Worm (Caenorhabditis elegans) whole organism, mixed stage, embryonic: ENCODE measurements around the gene C09E7.11.

Experiments
- bed-3 ChIP-seq: fragments of 200-800 bp; sonication (Bioruptor generic); optimal IDR thresholded peaks from 3 replicates; lab custom pipeline; 2018; ENCODE audit warnings: mild to moderate bottlenecking, missing genetic modification characterization, moderate library complexity, missing compliant biosample characterization
- blmp-1 ChIP-seq: fragments of 150-350 bp; optimal IDR thresholded peaks from 2 replicates; lab custom pipeline; 2014; ENCODE audit warnings: missing biosample characterization, missing genetic modification characterization
- ceh-39 ChIP-seq: fragments of 150-350 bp; optimal IDR thresholded peaks from 2 replicates; lab custom pipeline; 2014; ENCODE audit warnings: missing biosample characterization, missing genetic modification characterization
- ceh-43 ChIP-seq: fragments of 200-800 bp; sonication (Bioruptor generic); optimal IDR thresholded peaks from 2 replicates; lab custom pipeline; 2018; ENCODE audit warnings: mild to moderate bottlenecking, missing genetic modification characterization, moderate library complexity, missing compliant biosample characterization
- ceh-83 ChIP-seq: fragments of 200-800 bp; sonication (Bioruptor generic); optimal IDR thresholded peaks from 2 replicates; lab custom pipeline; 2018; ENCODE audit warnings: mild to moderate bottlenecking, missing genetic modification characterization, missing compliant biosample characterization
- ces-1 ChIP-seq: fragments of 150-350 bp; optimal IDR thresholded peaks from 2 replicates; lab custom pipeline; 2014; ENCODE audit warnings: missing biosample characterization, missing genetic modification reagents, missing genetic modification characterization
- cnd-1 ChIP-seq: fragments of 200-800 bp; sonication (Bioruptor generic); optimal IDR thresholded peaks from 2 replicates; lab custom pipeline; 2018; ENCODE audit warnings: mild to moderate bottlenecking, missing genetic modification characterization, missing compliant biosample characterization
- drap-1 ChIP-seq: fragments of 200-800 bp; sonication (Bioruptor generic); optimal IDR thresholded peaks from 3 replicates; lab custom pipeline; 2018; ENCODE audit warnings: mild to moderate bottlenecking, missing genetic modification characterization, missing compliant biosample characterization
- elt-1 ChIP-seq: sonication (generic microtip); optimal IDR thresholded peaks from 2 replicates; lab custom pipeline; 2017; ENCODE audit warnings: missing genetic modification characterization, mild to moderate bottlenecking, missing compliant biosample characterization, antibody characterized with exemption, moderate library complexity, borderline replicate concordance; ENCODE audit not compliant: insufficient read depth
- flh-1 ChIP-seq: fragments of 200-800 bp; sonication (Bioruptor generic); optimal IDR thresholded peaks from 2 replicates; lab custom pipeline; 2018; ENCODE audit warnings: mild to moderate bottlenecking, missing genetic modification characterization, moderate library complexity, missing compliant biosample characterization
- ham-2 ChIP-seq: fragments of 200-800 bp; sonication (Bioruptor generic); optimal IDR thresholded peaks from 2 replicates; lab custom pipeline; 2018; ENCODE audit warnings: mild to moderate bottlenecking, missing genetic modification characterization, missing compliant biosample characterization
- hlh-1 ChIP-seq: fragments of 150-350 bp; optimal IDR thresholded peaks from 2 replicates; lab custom pipeline; 2014; ENCODE audit warnings: missing biosample characterization, missing genetic modification reagents, missing genetic modification characterization
- lin-13 ChIP-seq: fragments of 150-350 bp; optimal IDR thresholded peaks from 2 replicates; lab custom pipeline; 2014; ENCODE audit warnings: missing biosample characterization, missing genetic modification characterization
- lin-32 ChIP-seq: fragments of 200-800 bp; sonication (Bioruptor generic); optimal IDR thresholded peaks from 2 replicates; lab custom pipeline; 2018; ENCODE audit warnings: mild to moderate bottlenecking, missing genetic modification characterization, missing compliant biosample characterization
- lsy-2 ChIP-seq: fragments of 150-350 bp; optimal IDR thresholded peaks from 2 replicates; lab custom pipeline; 2014; ENCODE audit warnings: missing biosample characterization, missing genetic modification characterization
- mab-5 ChIP-seq: fragments of 150-350 bp; optimal IDR thresholded peaks from 2 replicates; lab custom pipeline; 2014; ENCODE audit warnings: missing biosample characterization, missing genetic modification characterization
- mep-1 ChIP-seq: fragments of 150-350 bp; optimal IDR thresholded peaks from 2 replicates; lab custom pipeline; 2017; ENCODE audit warnings: missing biosample characterization, missing genetic modification reagents, missing genetic modification characterization, inconsistent platforms
- mls-2 ChIP-seq: sonication (generic microtip); optimal IDR thresholded peaks from 2 replicates; lab custom pipeline; 2016; ENCODE audit warnings: mild to moderate bottlenecking, missing genetic modification characterization, moderate library complexity, missing compliant biosample characterization
- nhr-12 ChIP-seq: fragments of 150-350 bp; optimal IDR thresholded peaks from 2 replicates; lab custom pipeline; 2014; ENCODE audit warnings: missing biosample characterization, missing genetic modification characterization
- nhr-2 ChIP-seq: fragments of 150-350 bp; optimal IDR thresholded peaks from 2 replicates; lab custom pipeline; 2014; ENCODE audit warnings: missing biosample characterization, missing genetic modification characterization
- nhr-237 ChIP-seq: fragments of 150-350 bp; optimal IDR thresholded peaks from 2 replicates; lab custom pipeline; 2014; ENCODE audit warnings: missing biosample characterization, missing genetic modification characterization
- nhr-28 ChIP-seq: fragments of 150-350 bp; optimal IDR thresholded peaks from 2 replicates; lab custom pipeline; 2014; ENCODE audit warnings: missing biosample characterization, missing genetic modification characterization
- nhr-76 ChIP-seq: sonication (generic microtip); optimal IDR thresholded peaks from 2 replicates; lab custom pipeline; 2017; ENCODE audit warnings: missing biosample characterization, missing genetic modification characterization
- pha-4 ChIP-seq: fragments of 150-350 bp; optimal IDR thresholded peaks from 2 replicates; lab custom pipeline; 2018; ENCODE audit warnings: missing biosample characterization, missing genetic modification reagents, missing genetic modification characterization
- sem-2 ChIP-seq: fragments of 200-800 bp; sonication (Bioruptor generic); optimal IDR thresholded peaks from 2 replicates; lab custom pipeline; 2018; ENCODE audit warnings: mild to moderate bottlenecking, missing genetic modification characterization, missing compliant biosample characterization
- snpc-4 ChIP-seq: fragments of 150-350 bp; optimal IDR thresholded peaks from 2 replicates; lab custom pipeline; 2014; ENCODE audit warnings: missing biosample characterization, missing genetic modification characterization
- sptf-1 ChIP-seq: sonication (generic microtip); optimal IDR thresholded peaks from 2 replicates; lab custom pipeline; 2017; ENCODE audit warnings: mild to moderate bottlenecking, missing genetic modification characterization, moderate library complexity, missing compliant biosample characterization
- tbx-8 ChIP-seq: fragments of 200-800 bp; sonication (Bioruptor generic); optimal IDR thresholded peaks from 2 replicates; lab custom pipeline; 2018; ENCODE audit warnings: mild to moderate bottlenecking, missing genetic modification characterization, moderate library complexity, missing compliant biosample characterization
- unc-120 ChIP-seq: sonication (generic microtip); optimal IDR thresholded peaks from 2 replicates; lab custom pipeline; 2017; ENCODE audit warnings: missing genetic modification characterization, missing compliant biosample characterization; ENCODE audit not compliant: poor library complexity, severe bottlenecking
- unc-39 ChIP-seq: fragments of 150-350 bp; optimal IDR thresholded peaks from 2 replicates; lab custom pipeline; 2014; ENCODE audit warnings: missing biosample characterization, missing genetic modification characterization
- unc-62 ChIP-seq: fragments of 150-350 bp; optimal IDR thresholded peaks from 2 replicates; lab custom pipeline; 2014; ENCODE audit warnings: missing biosample characterization, missing genetic modification reagents, missing genetic modification characterization

The C09E7.11 gene

DNA sequence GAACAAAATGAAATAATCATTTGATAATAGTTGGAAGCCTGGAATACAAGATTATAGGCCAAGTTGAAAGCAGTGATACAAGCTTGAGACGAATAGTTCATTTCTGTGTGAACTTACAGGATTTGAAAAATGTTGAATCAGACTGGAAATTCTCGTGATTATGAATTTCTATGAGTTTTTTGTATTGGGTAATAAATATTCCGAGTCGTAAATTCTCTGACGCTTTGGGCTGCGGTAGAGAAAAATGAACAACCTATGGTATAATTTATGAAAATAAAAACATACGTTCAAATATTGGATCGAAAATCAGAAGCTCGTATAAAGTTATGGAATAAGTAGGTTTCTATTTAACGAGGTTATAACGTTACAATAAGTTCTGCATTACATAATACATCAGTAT, 38.4 kb upstream of the C09E7.11 start, which contains the start of gene srb-11:
Gene srb-11 (minus strand): TSS at position 101 of the 400 bp plus-strand sequence.
- TF ChIP-seq ham-2 (GFP tag; lab: Kevin White, UChicago) (no peak), elt-1 (tag; lab: Kevin White, UChicago) (no peak), ceh-39 (no peak), flh-1 (GFP tag; lab: Kevin White, UChicago) (no peak)

DNA sequence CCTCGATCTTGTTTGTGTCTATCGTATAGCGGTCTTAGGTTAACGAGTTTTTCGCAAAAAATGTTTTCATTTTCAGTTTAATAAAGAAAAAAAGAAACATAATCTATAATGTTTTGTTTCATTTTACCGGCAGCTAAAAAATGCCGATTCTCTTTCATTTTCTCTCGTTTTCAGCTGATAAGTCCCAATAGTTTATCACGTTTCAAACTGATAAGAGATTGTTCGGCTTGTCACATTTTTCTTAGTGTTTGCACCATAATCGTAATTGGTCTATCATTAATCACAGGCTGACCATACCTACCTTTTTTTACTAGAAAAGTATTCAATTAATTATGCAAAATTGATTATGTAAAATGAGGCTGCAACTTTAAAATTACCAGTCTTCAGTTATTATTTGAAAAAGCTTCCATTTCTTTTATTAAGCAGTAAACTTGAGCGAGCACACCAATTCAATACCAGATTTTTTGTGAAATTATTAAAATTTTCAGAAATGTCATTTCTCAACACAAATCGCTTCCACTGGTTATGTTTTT, 35.9 kb upstream of the C09E7.11 start, which contains the start of gene F23F12.13:
Gene F23F12.13 (plus strand): TSS at position 483 of the 533 bp plus-strand sequence.
- TF ChIP-seq pha-4 (tag; lab: Kevin White, UChicago) (no peak), ceh-39 (no peak), ham-2 (GFP tag; lab: Kevin White, UChicago) (no peak), bed-3 (GFP tag; lab: Kevin White, UChicago) (no peak), cnd-1 (no peak)

DNA sequence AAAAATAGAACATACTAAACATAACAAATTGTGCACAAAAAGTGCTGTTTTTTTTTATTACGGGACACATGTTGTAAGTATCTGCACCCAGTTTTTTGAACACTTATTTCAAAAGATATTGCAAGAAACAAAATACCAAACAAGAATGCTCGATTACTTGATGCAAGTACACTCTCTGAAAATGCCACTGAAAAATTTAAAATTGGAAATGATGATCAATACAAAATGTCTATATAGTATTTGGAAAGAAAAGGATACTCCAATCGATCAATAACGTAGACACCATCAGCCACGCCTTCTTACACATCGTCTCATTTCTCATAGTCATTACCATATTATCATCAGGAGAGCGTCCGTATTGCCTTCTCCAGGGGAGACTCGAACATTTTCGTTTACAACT, 33.0 kb upstream of the C09E7.11 start, which contains the start of gene sdz-15:
Gene sdz-15 (plus strand): TSS at position 301 of the 400 bp plus-strand sequence.
- TF ChIP-seq ceh-43 (GFP tag; lab: Kevin White, UChicago): no peak
- TF ChIP-seq nhr-28 (tag; lab: Kevin White, UChicago): no peak
- no peak for TF ChIP-seq nhr-2
- TF ChIP-seq blmp-1 (tag; lab: Kevin White, UChicago): no peak
- no peak for TF ChIP-seq pha-4 (tag; lab: Kevin White, UChicago)
- no peak for TF ChIP-seq tbx-8 (GFP tag; lab: Kevin White, UChicago)
- TF ChIP-seq sem-2 (GFP tag; lab: Kevin White, UChicago): no peak
- no peak for TF ChIP-seq snpc-4 (tag; lab: Kevin White, UChicago)
- TF ChIP-seq mls-2 (tag; lab: Kevin White, UChicago): no peak
- no peak for TF ChIP-seq nhr-76 (tag; lab: Kevin White, UChicago)
- TF ChIP-seq ceh-83 (GFP tag; lab: Kevin White, UChicago): no peak
- TF ChIP-seq flh-1 (GFP tag; lab: Kevin White, UChicago): no peak
- no peak for TF ChIP-seq unc-62 (GFP tag; lab: Kevin White, UChicago)
- no peak for TF ChIP-seq unc-39 (tag; lab: Kevin White, UChicago)
- no peak for TF ChIP-seq mep-1 (tag; lab: Kevin White, UChicago)

DNA sequence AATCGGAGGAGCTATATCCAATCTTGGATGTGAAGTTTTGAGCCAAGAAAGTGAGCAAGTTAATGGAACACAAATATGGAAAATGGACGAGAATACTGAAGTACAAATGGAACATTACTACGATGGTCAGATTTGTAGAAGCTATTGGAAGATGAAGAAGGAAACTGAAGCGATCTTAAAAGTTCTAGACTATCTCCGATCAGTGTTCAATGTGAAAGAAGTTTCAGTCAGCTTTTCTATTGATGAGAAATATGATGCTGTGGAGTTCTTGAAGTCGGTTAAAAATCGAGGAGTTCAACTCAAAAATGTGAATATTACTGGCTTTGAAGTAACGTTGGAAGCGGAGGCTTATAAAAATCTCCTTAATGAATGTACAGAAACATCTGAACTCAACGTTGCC, 32.1 kb upstream of the C09E7.11 start:
- no peak for TF ChIP-seq unc-120
- no peak for TF ChIP-seq unc-62 (GFP tag; lab: Kevin White, UChicago)
- TF ChIP-seq bed-3 (GFP tag; lab: Kevin White, UChicago): no peak
- no peak for TF ChIP-seq ceh-43 (GFP tag; lab: Kevin White, UChicago)
- no peak for TF ChIP-seq lin-32 (GFP tag; lab: Kevin White, UChicago)
- no peak for TF ChIP-seq lsy-2 (tag; lab: Kevin White, UChicago)
- TF ChIP-seq mls-2 (tag; lab: Kevin White, UChicago): no peak
- no peak for TF ChIP-seq nhr-28 (tag; lab: Kevin White, UChicago)
- no peak for TF ChIP-seq mab-5 (tag; lab: Kevin White, UChicago)
- no peak for TF ChIP-seq sem-2 (GFP tag; lab: Kevin White, UChicago)

DNA sequence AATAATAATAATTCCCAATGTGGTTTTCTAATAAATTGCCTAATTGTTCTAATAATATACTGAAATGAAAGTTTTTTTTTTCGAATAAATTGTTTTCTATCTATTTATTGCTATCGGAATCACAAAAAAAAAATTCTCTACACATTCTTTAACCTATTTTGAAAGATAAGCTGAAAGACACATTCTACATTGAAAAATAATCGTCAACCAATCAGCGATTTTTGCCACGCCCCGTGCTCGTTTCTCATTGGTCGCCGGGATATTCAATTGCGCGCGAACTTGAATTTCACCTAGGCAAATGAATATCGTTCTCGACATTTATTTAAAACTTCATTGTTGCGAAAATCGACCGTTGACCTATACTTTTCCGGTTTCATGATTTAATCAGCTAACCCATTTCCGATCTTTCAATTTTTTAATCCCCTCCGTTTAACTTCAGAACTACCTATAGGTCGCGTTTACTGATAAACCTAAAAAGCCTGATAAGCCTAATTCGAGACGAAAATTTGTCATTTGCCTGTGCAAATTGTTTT, 31.1 kb upstream of the C09E7.11 start, which contains the start of gene F23F12.3:
Gene F23F12.3 (plus strand): TSS at position 483 of the 533 bp plus-strand sequence.
- TF ChIP-seq nhr-12 (no peak), tbx-8 (GFP tag; lab: Kevin White, UChicago) (no peak), unc-39 (tag; lab: Kevin White, UChicago) (no peak), sem-2 (GFP tag; lab: Kevin White, UChicago) (no peak), unc-62 (GFP tag; lab: Kevin White, UChicago) (no peak), lin-13 (tag; lab: Kevin White, UChicago) (no peak), sptf-1 (tag; lab: Kevin White, UChicago) (no peak), nhr-237 (tag; lab: Kevin White, UChicago) (no peak), blmp-1 (tag; lab: Kevin White, UChicago) (no peak), mls-2 (tag; lab: Kevin White, UChicago) (no peak), ces-1 (GFP tag; lab: Kevin White, UChicago) (no peak), elt-1 (tag; lab: Kevin White, UChicago) (no peak), nhr-28 (tag; lab: Kevin White, UChicago) (no peak), hlh-1 (tag; lab: Kevin White, UChicago) (no peak), lin-32 (GFP tag; lab: Kevin White, UChicago) (no peak), drap-1 (GFP tag; lab: Kevin White, UChicago) (no peak), cnd-1 (no peak), pha-4 (tag; lab: Kevin White, UChicago) (no peak)
